Fruit fly (Drosophila melanogaster) whole organism, adult: ENCODE measurements around the gene CG11398.
A peak's percentile ranks its signal among the peaks of the same experiment; 100 is the strongest.

Experiments
- CG12768 ChIP-seq: fragments of 200-800 bp; sonication (Bioruptor generic); optimal IDR thresholded peaks from 2 replicates; lab custom pipeline; 2017; ENCODE audit warnings: missing biosample characterization, missing genetic modification characterization, mild to moderate bottlenecking, moderate library complexity, missing genetic modification reagents
- CG1620 ChIP-seq: fragments of 200-800 bp; sonication (Bioruptor generic); optimal IDR thresholded peaks from 2 replicates; lab custom pipeline; 2016; ENCODE audit warnings: missing biosample characterization, missing genetic modification characterization
- CG33017 ChIP-seq: fragments of 200-800 bp; sonication (Bioruptor generic); optimal IDR thresholded peaks from 2 replicates; lab custom pipeline; 2018; ENCODE audit warnings: missing biosample characterization, mild to moderate bottlenecking, missing genetic modification characterization, moderate library complexity
- CG5204 ChIP-seq: fragments of 200-800 bp; sonication (Bioruptor generic); optimal IDR thresholded peaks from 2 replicates; lab custom pipeline; 2016; ENCODE audit warnings: missing biosample characterization, missing genetic modification characterization
- CG7045 ChIP-seq: fragments of 200-800 bp; sonication (Bioruptor generic); optimal IDR thresholded peaks from 2 replicates; lab custom pipeline; 2017; ENCODE audit warnings: missing biosample characterization, mild to moderate bottlenecking, missing genetic modification characterization
- Crg-1 ChIP-seq: fragments of 200-800 bp; sonication (Bioruptor generic); optimal IDR thresholded peaks from 2 replicates; lab custom pipeline; 2016; ENCODE audit warnings: missing biosample characterization, missing genetic modification characterization
- cnc ChIP-seq, 2 experiments: fragments of >200 bp; optimal IDR thresholded peaks; 2 replicates each; lab custom pipeline; 2017
- kay ChIP-seq: fragments of 200-800 bp; sonication (Bioruptor generic); peaks from one replicate; lab custom pipeline; 2016; ENCODE audit warnings: missing biosample characterization, missing genetic modification characterization, borderline replicate concordance
- ovo ChIP-seq: fragments of 200-800 bp; sonication (Bioruptor generic); optimal IDR thresholded peaks from 2 replicates; lab custom pipeline; 2016; ENCODE audit warnings: missing biosample characterization, missing genetic modification characterization
- toe ChIP-seq: fragments of 200-800 bp; sonication (Bioruptor generic); optimal IDR thresholded peaks from 2 replicates; lab custom pipeline; 2016; ENCODE audit warnings: missing biosample characterization, missing genetic modification characterization

DNA sequence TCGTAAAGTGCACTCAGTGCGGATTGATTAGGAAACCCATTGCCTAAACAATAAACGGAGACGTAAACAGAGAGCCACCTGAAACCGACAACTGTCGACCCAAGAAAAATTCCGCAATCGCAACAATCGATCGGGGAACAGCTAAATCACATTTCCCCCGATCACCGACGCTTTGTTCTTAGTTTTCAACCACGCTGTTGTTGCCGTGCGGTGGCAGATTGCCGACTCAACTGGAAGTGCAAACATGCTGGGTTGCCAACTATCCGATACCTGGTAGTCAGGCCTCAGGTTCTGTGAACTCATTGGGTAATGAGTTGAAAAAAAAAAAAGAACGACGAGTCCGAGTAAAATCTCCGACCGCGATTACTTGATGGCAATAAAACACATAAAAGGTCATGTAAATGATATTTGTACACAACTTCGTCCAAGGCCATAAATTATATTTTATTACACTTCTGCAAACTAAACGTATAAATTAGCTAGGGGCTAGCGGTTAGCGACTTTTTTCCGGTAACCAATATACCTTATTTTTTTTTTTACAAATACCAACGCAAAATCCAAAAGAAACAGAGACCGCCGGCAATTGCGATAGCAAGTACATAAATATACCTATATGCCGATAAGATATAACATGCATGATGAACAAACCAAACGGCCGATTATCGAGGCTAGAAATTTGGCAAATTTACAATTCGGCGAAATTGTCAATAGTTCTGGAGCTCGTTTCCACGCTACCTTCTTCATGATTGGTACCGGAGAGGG is 44.7 kb downstream of the CG11398 start, which contains the start of gene CG11378:
- TF ChIP-seq toe (no peak), CG33017 (tag; lab: Kevin White, UChicago) (no peak), ovo (GFP tag; lab: Kevin White, UChicago) (no peak), cnc (optimal IDR thresholded peaks at IDR 0.05; lab: Kevin White, UChicago) (no peak), CG5204 (GFP tag; lab: Kevin White, UChicago) (no peak), CG1620 (GFP tag; lab: Kevin White, UChicago) (no peak), kay (GFP tag; lab: Kevin White, UChicago) (peak; percentile 45), CG12768 (GFP tag; lab: Kevin White, UChicago) (no peak), CG7045 (GFP tag; lab: Kevin White, UChicago) (no peak), Crg-1 (GFP tag; lab: Kevin White, UChicago) (no peak)
